Fruit fly (Drosophila melanogaster): ENCODE data around the gene dbe.

- TF ChIP-seq lz (GFP tag; optimal IDR thresholded peaks at IDR 0.05) = peak; percentile 74
- TF ChIP-seq dac (GFP tag; optimal IDR thresholded peaks at IDR 0.05) = peak; percentile 65
- TF ChIP-seq CG8119 (GFP tag; IDR thresholded peaks at IDR 0.05) = peak; percentile 86
- peak; percentile 77 for TF ChIP-seq Eip75B (GFP tag; optimal IDR thresholded peaks at IDR 0.05)
- peak; percentile 78 for TF ChIP-seq CG7368 (GFP tag; optimal IDR thresholded peaks at IDR 0.05)
- peak; percentile 80 for TF ChIP-seq CG4318 (GFP tag; optimal IDR thresholded peaks at IDR 0.05)
- no peak for TF ChIP-seq Hr38 (GFP tag; optimal IDR thresholded peaks at IDR 0.05)
- peak; percentile 32 for TF ChIP-seq fd59A (GFP tag; optimal IDR thresholded peaks at IDR 0.05)
- peak; percentile 76 for TF ChIP-seq Sox102F (GFP tag; optimal IDR thresholded peaks at IDR 0.05)
- TF ChIP-seq topi (GFP tag; optimal IDR thresholded peaks at IDR 0.05) = peak; percentile 83
- TF ChIP-seq CG3032 (tag; optimal IDR thresholded peaks at IDR 0.05) = peak; percentile 50
- peak; percentile 91 for TF ChIP-seq svp (GFP tag)
Observed at dm6 chr2L:845341-846004, 24.2 kb downstream of the dbe start.
